Worm (Caenorhabditis elegans): Measurements from ENCODE around the gene F38B6.8.

The F38B6.8 gene

DNA sequence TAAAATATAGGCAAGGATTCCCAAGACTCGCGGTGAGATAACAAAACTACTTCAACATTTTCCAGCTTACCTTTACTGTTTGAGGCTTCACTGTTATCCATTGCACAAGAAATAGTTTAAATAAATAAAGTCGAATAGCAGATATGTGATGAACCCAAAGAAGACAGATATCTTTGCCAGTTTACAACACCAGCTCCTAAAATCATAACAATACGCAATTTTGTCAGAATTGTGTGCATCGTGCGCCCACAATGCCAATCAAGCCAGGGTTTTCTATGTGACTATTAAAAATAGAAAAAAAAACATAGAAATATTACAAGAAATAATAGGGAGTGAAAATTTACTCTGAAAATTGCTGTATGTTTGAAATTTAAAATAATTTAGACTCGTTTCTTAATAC is at the start of gene F38B6.8:
TSS of gene F38B6.8 (minus strand) at position 101 of the 400 bp plus-strand sequence.
- TF ChIP-seq snpc-1.1 (tag; optimal IDR thresholded peaks at IDR 0.05; ENCODE audit: insufficient read depth), result no peak
- no peak for TF ChIP-seq C17E4.6 (GFP tag; IDR thresholded peaks at IDR 0.05)
- TF ChIP-seq ztf-6 (GFP tag; IDR thresholded peaks at IDR 0.05), result no peak
- TF ChIP-seq nhr-179 (tag; optimal IDR thresholded peaks at IDR 0.05), result no peak
- no peak for TF ChIP-seq gei-17 (GFP tag; optimal IDR thresholded peaks at IDR 0.05)
- no peak for TF ChIP-seq F57C9.4 (tag; optimal IDR thresholded peaks at IDR 0.05)
- no peak for TF ChIP-seq F49E8.2 (tag; optimal IDR thresholded peaks at IDR 0.05; ENCODE audit: insufficient read depth)
- no peak for TF ChIP-seq Y67H2A.10 (GFP tag; conservative IDR thresholded peaks at IDR 0.05)
- TF ChIP-seq sea-2 (GFP tag; IDR thresholded peaks at IDR 0.05), result no peak
- TF ChIP-seq ztf-26 (tag; optimal IDR thresholded peaks at IDR 0.05), result no peak
- TF ChIP-seq mxl-1 (tag; optimal IDR thresholded peaks at IDR 0.05), result no peak
- TF ChIP-seq nhr-90 (tag; optimal IDR thresholded peaks at IDR 0.05), result no peak
- TF ChIP-seq lsl-1 (GFP tag; optimal IDR thresholded peaks at IDR 0.05), result no peak
- no peak for TF ChIP-seq unc-130 (GFP tag; optimal IDR thresholded peaks at IDR 0.05)
- no peak for TF ChIP-seq rpc-1 (optimal IDR thresholded peaks at IDR 0.05)
- no peak for TF ChIP-seq rpc-1 (tag; optimal IDR thresholded peaks at IDR 0.05)
- no peak for TF ChIP-seq egl-18 (GFP tag; IDR thresholded peaks at IDR 0.05)
- no peak for TF ChIP-seq efl-1 (GFP tag; optimal IDR thresholded peaks at IDR 0.05)

- no peak for TF ChIP-seq F33H1.4 (GFP tag; IDR thresholded peaks at IDR 0.05)
- TF ChIP-seq mcd-1 (GFP tag; IDR thresholded peaks at IDR 0.05), result peak; percentile 60
- no peak for TF ChIP-seq mxl-1 (tag; optimal IDR thresholded peaks at IDR 0.05)
- no peak for TF ChIP-seq bed-2 (GFP tag; IDR thresholded peaks at IDR 0.05)
These were observed 47.0 kb upstream of the F38B6.8 start, which contains the start of gene K11G12.6 for ce11 chrX:6729593-6729992. Gene K11G12.6 (minus strand): TSS chrX:6729657.

ce11 chrX:6728820-6729396 is 46.3 kb upstream of the F38B6.8 start:
- TF ChIP-seq mel-28 (tag; optimal IDR thresholded peaks at IDR 0.05; ENCODE audit: borderline replicate concordance) (no peak), nhr-80 (tag; optimal IDR thresholded peaks at IDR 0.05) (peak; percentile 38)

ce11 chrX:6725260-6725718 is 42.7 kb upstream of the F38B6.8 start, which contains the start of gene slc-25A10:
Gene slc-25A10 (minus strand): TSS chrX:6725668.
- TF ChIP-seq C17E4.6 (GFP tag; IDR thresholded peaks at IDR 0.05) (no peak), aptf-2 (GFP tag; conservative IDR thresholded peaks at IDR 0.05) (no peak), F33H1.4 (GFP tag; IDR thresholded peaks at IDR 0.05) (no peak), F57A8.1 (GFP tag; optimal IDR thresholded peaks at IDR 0.05) (no peak), ztf-26 (tag; optimal IDR thresholded peaks at IDR 0.05) (no peak), hmg-20 (GFP tag; IDR thresholded peaks at IDR 0.05) (no peak), somi-1 (GFP tag; optimal IDR thresholded peaks at IDR 0.05) (no peak), lir-1 (GFP tag; conservative IDR thresholded peaks at IDR 0.05) (no peak), zim-3 (tag; optimal IDR thresholded peaks at IDR 0.05) (no peak), Y56A3A.18 (GFP tag; IDR thresholded peaks at IDR 0.05) (no peak), chd-7 (tag; optimal IDR thresholded peaks at IDR 0.05) (no peak), akir-1 (GFP tag; optimal IDR thresholded peaks at IDR 0.05) (no peak), ekl-4 (GFP tag; IDR thresholded peaks at IDR 0.05) (no peak)

ce11 chrX:6722966-6723365 is 40.4 kb upstream of the F38B6.8 start, which contains the start of gene smf-1:
Gene smf-1 (minus strand): TSS chrX:6723066.
- TF ChIP-seq B0019.2 (GFP tag; conservative IDR thresholded peaks at IDR 0.05) (no peak), nfyb-1 (GFP tag; IDR thresholded peaks at IDR 0.05) (peak; percentile 16; the same call in 1 of the 2 replicates), dpff-1 (tag; optimal IDR thresholded peaks at IDR 0.05) (no peak)

Measured in whole organism, young adult.